Worm (Caenorhabditis elegans) whole organism, L1 larva: ENCODE data around the gene D1044.7.
A peak's percentile ranks its signal among the peaks of the same experiment; 100 is the strongest.

Experiments
- C04F5.9 ChIP-seq: sonication (generic microtip); optimal IDR thresholded peaks from 2 replicates; lab custom pipeline; 2016; ENCODE audit warnings: missing genetic modification characterization, missing compliant biosample characterization
- C16A3.4 ChIP-seq: fragments of 150-350 bp; optimal IDR thresholded peaks from 2 replicates; lab custom pipeline; 2014; ENCODE audit warnings: missing biosample characterization, missing genetic modification characterization
- Y116A8C.19 ChIP-seq: sonication (generic microtip); optimal IDR thresholded peaks from 2 replicates; lab custom pipeline; 2016; ENCODE audit warnings: missing compliant biosample characterization, missing genetic modification characterization, borderline replicate concordance
- aha-1 ChIP-seq: fragments of 150-350 bp; optimal IDR thresholded peaks from 2 replicates; lab custom pipeline; 2014; ENCODE audit warnings: missing biosample characterization, missing genetic modification characterization
- alr-1 ChIP-seq: fragments of 200-800 bp; sonication (Bioruptor generic); optimal IDR thresholded peaks from 2 replicates; lab custom pipeline; 2018; ENCODE audit warnings: borderline replicate concordance, mild to moderate bottlenecking, missing genetic modification characterization, missing compliant biosample characterization
- ceh-63 ChIP-seq: fragments of 200-800 bp; sonication (Bioruptor generic); optimal IDR thresholded peaks from 2 replicates; lab custom pipeline; 2018; ENCODE audit warnings: mild to moderate bottlenecking, missing genetic modification characterization, missing compliant biosample characterization
- ceh-8 ChIP-seq: fragments of 200-800 bp; sonication (Bioruptor generic); optimal IDR thresholded peaks from 2 replicates; lab custom pipeline; 2018; ENCODE audit warnings: mild to moderate bottlenecking, missing genetic modification characterization, moderate library complexity, missing compliant biosample characterization
- ceh-90 ChIP-seq: sonication (generic microtip); optimal IDR thresholded peaks from 2 replicates; lab custom pipeline; 2016; ENCODE audit warnings: missing genetic modification characterization, missing compliant biosample characterization
- dpl-1 ChIP-seq, 3 experiments: fragments of 150-350 bp in 2 of 3; sonication (generic microtip) in 1 of 3; optimal IDR thresholded peaks; 2 replicates each; lab custom pipeline; 2014 to 2017; ENCODE audit warnings: missing biosample characterization in 3 of 3, missing genetic modification characterization in 3 of 3, missing genetic modification reagents in 3 of 3
- efl-1 ChIP-seq, 4 experiments: fragments of 150-350 bp; optimal IDR thresholded peaks in 3 of 4; peaks in 1 of 4; 1 replicate in 1 of 4; 2 replicates in 3 of 4; lab custom pipeline; 2014; ENCODE audit warnings: missing biosample characterization in 2 of 4, missing genetic modification characterization in 2 of 4, missing genetic modification reagents in 2 of 4
- egl-27 ChIP-seq, 2 experiments: fragments of 150-350 bp in 1 of 2; sonication (generic microtip); optimal IDR thresholded peaks; 3 replicates each; lab custom pipeline; 2017 to 2018; ENCODE audit warnings: missing biosample characterization in 2 of 2, missing genetic modification characterization in 2 of 2, missing genetic modification reagents in 2 of 2
- elt-2 ChIP-seq: sonication (generic microtip); optimal IDR thresholded peaks from 2 replicates; lab custom pipeline; 2016; ENCODE audit warnings: missing genetic modification characterization, mild to moderate bottlenecking, inconsistent platforms, missing compliant biosample characterization, missing genetic modification reagents
- elt-3 ChIP-seq, 6 experiments: fragments of 150-350 bp in 1 of 6; sonication (generic microtip); optimal IDR thresholded peaks; 2 replicates each; lab custom pipeline; 2017 to 2018; ENCODE audit warnings: missing biosample characterization in 6 of 6, missing genetic modification characterization in 6 of 6, inconsistent platforms in 1 of 6
- fkh-10 ChIP-seq: sonication (generic microtip); optimal IDR thresholded peaks from 2 replicates; lab custom pipeline; 2017; ENCODE audit warnings: missing biosample characterization, missing genetic modification reagents, missing genetic modification characterization
- fkh-4 ChIP-seq: sonication (generic microtip); optimal IDR thresholded peaks from 2 replicates; lab custom pipeline; 2016; ENCODE audit warnings: missing compliant biosample characterization, missing genetic modification characterization, borderline replicate concordance
- hpl-2 ChIP-seq: fragments of 150-350 bp; optimal IDR thresholded peaks from 2 replicates; lab custom pipeline; 2014; ENCODE audit warnings: missing biosample characterization, missing genetic modification reagents, missing genetic modification characterization
- irx-1 ChIP-seq: sonication (generic microtip); optimal IDR thresholded peaks from 2 replicates; lab custom pipeline; 2016; ENCODE audit warnings: missing genetic modification characterization, missing compliant biosample characterization
- isw-1 ChIP-seq: fragments of 200-800 bp; sonication (Bioruptor generic); IDR thresholded peaks from 2 replicates; pipeline ENCODE4 v1.3.6; 2022; ENCODE audit warnings: missing genetic modification characterization, missing compliant biosample characterization
- jun-1 ChIP-seq: fragments of 150-350 bp; optimal IDR thresholded peaks from 2 replicates; lab custom pipeline; 2014; ENCODE audit warnings: missing biosample characterization, missing genetic modification reagents, missing genetic modification characterization
- lin-13 ChIP-seq: fragments of 150-350 bp; optimal IDR thresholded peaks from 2 replicates; lab custom pipeline; 2014; ENCODE audit warnings: missing biosample characterization, missing genetic modification reagents, missing genetic modification characterization
- lin-14 ChIP-seq: fragments of 200-800 bp; sonication (Bioruptor generic); optimal IDR thresholded peaks from 2 replicates; lab custom pipeline; 2018; ENCODE audit warnings: mild to moderate bottlenecking, missing genetic modification characterization, moderate library complexity, missing compliant biosample characterization
- mab-9 ChIP-seq: fragments of 200-800 bp; sonication (Bioruptor generic); IDR thresholded peaks from 2 replicates; pipeline ENCODE4 v1.3.6; 2022; ENCODE audit warnings: missing genetic modification reagents, missing genetic modification characterization, missing compliant biosample characterization
- mdl-1 ChIP-seq, 2 experiments: fragments of 150-350 bp; optimal IDR thresholded peaks; 2 replicates each; lab custom pipeline; 2014 to 2017; ENCODE audit warnings: missing biosample characterization in 2 of 2, missing genetic modification characterization in 2 of 2, inconsistent platforms in 1 of 2
- mef-2 ChIP-seq: fragments of 150-350 bp; optimal IDR thresholded peaks from 2 replicates; lab custom pipeline; 2014; ENCODE audit warnings: missing biosample characterization, missing genetic modification characterization
- mep-1 ChIP-seq: fragments of 150-350 bp; optimal IDR thresholded peaks from 2 replicates; lab custom pipeline; 2014; ENCODE audit warnings: missing biosample characterization, missing genetic modification characterization
- nhr-11 ChIP-seq: fragments of 150-350 bp; optimal IDR thresholded peaks from 2 replicates; lab custom pipeline; 2014; ENCODE audit warnings: missing biosample characterization, missing genetic modification characterization
- nhr-20 ChIP-seq: sonication (generic microtip); optimal IDR thresholded peaks from 2 replicates; lab custom pipeline; 2016; ENCODE audit warnings: mild to moderate bottlenecking, missing genetic modification characterization, missing compliant biosample characterization
- nhr-237 ChIP-seq: fragments of 150-350 bp; optimal IDR thresholded peaks from 2 replicates; lab custom pipeline; 2014; ENCODE audit warnings: missing biosample characterization, missing genetic modification characterization
- nhr-76 ChIP-seq: sonication (generic microtip); optimal IDR thresholded peaks from 2 replicates; lab custom pipeline; 2017; ENCODE audit warnings: missing biosample characterization, missing genetic modification characterization
- nhr-85 ChIP-seq: sonication (generic microtip); peaks from one replicate; lab custom pipeline; 2016; ENCODE audit warnings: missing genetic modification characterization, inconsistent platforms, missing compliant biosample characterization
- snpc-4 ChIP-seq: fragments of 150-350 bp; optimal IDR thresholded peaks from 2 replicates; lab custom pipeline; 2014; ENCODE audit warnings: missing biosample characterization, missing genetic modification characterization
- snu-23 ChIP-seq: sonication (generic microtip); optimal IDR thresholded peaks from 2 replicates; lab custom pipeline; 2016; ENCODE audit warnings: missing genetic modification characterization, missing compliant biosample characterization
- sup-37 ChIP-seq: fragments of 200-800 bp; sonication (Bioruptor generic); optimal IDR thresholded peaks from 2 replicates; lab custom pipeline; 2018; ENCODE audit warnings: mild to moderate bottlenecking, missing genetic modification characterization, missing compliant biosample characterization
- unc-30 ChIP-seq: sonication (generic microtip); optimal IDR thresholded peaks from 2 replicates; lab custom pipeline; 2017; ENCODE audit warnings: missing biosample characterization, missing genetic modification characterization
- unc-98 ChIP-seq: fragments of 200-800 bp; sonication (Bioruptor generic); IDR thresholded peaks from 2 replicates; pipeline ENCODE4 v1.3.6; 2022; ENCODE audit warnings: missing genetic modification characterization, missing compliant biosample characterization
- xbp-1 ChIP-seq: sonication (generic microtip); optimal IDR thresholded peaks from 2 replicates; lab custom pipeline; 2016; ENCODE audit warnings: missing genetic modification characterization, missing compliant biosample characterization
- ztf-4 ChIP-seq: fragments of 150-350 bp; optimal IDR thresholded peaks from 2 replicates; lab custom pipeline; 2014; ENCODE audit warnings: missing biosample characterization, missing genetic modification characterization

D1044.7 gene

ce11 chrIII:5498973-5499372 lies 9.6 kb downstream of the D1044.7 start, which contains the start of gene R02F2.9 (continued):
- TF ChIP-seq mdl-1 (tag; optimal IDR thresholded peaks at IDR 0.05; lab: Kevin White, UChicago) (no peak), nhr-20 (tag; lab: Kevin White, UChicago) (peak; percentile 72), nhr-11 (tag; lab: Kevin White, UChicago) (no peak), alr-1 (tag; lab: Kevin White, UChicago) (no peak), fkh-10 (GFP tag; lab: Kevin White, UChicago) (no peak), lin-13 (GFP tag; lab: Kevin White, UChicago) (peak; percentile 29), snpc-4 (tag; lab: Kevin White, UChicago) (peak; percentile 17), Y116A8C.19 (no peak), hpl-2 (GFP tag; lab: Kevin White, UChicago) (no peak), ceh-63 (GFP tag; lab: Kevin White, UChicago) (no peak), snu-23 (GFP tag; lab: Kevin White, UChicago) (peak; percentile 74), aha-1 (tag; lab: Kevin White, UChicago) (no peak), jun-1 (no peak), isw-1 (GFP tag; lab: Robert Waterston, UW) (peak; percentile 54), ztf-4 (no peak), C16A3.4 (tag; lab: Kevin White, UChicago) (peak; percentile 42), mab-9 (GFP tag; lab: Robert Waterston, UW) (no peak), sup-37 (GFP tag; lab: Kevin White, UChicago) (no peak), irx-1 (tag; lab: Kevin White, UChicago) (peak; percentile 20), C04F5.9 (tag; lab: Kevin White, UChicago) (peak; percentile 5), ceh-8 (GFP tag; lab: Kevin White, UChicago) (no peak), dpl-1 (GFP tag; optimal IDR thresholded peaks at IDR 0.05; lab: Kevin White, UChicago) (peak; percentile 91 to 95 (median 94)), nhr-76 (no peak), elt-2 (tag; lab: Kevin White, UChicago) (no peak), elt-3 (tag; optimal IDR thresholded peaks at IDR 0.05; lab: Kevin White, UChicago) (no peak), unc-30 (no peak), lin-14 (GFP tag; lab: Kevin White, UChicago) (peak; percentile 58), nhr-237 (no peak), mef-2 (no peak), unc-98 (GFP tag; lab: Robert Waterston, UW) (no peak), nhr-85 (tag; lab: Kevin White, UChicago) (peak; percentile 75)

- TF ChIP-seq ceh-90 (tag; lab: Kevin White, UChicago) (no peak), egl-27 (tag; optimal IDR thresholded peaks at IDR 0.05; lab: Kevin White, UChicago) (no peak), unc-98 (GFP tag; lab: Robert Waterston, UW) (no peak)
Measured at ce11 chrIII:5495168-5495567, 13.4 kb downstream of the D1044.7 start, which contains the start of gene R02F2.8. Gene R02F2.8 (minus strand): TSS chrIII:5495268.

ce11 chrIII:5487087-5487603 lies 21.4 kb downstream of the D1044.7 start, which contains the start of gene osg-1:
Gene osg-1 (plus strand): TSS chrIII:5487553.
- TF ChIP-seq nhr-85 (tag; lab: Kevin White, UChicago) (peak; percentile 9), sup-37 (GFP tag; lab: Kevin White, UChicago) (no peak), mdl-1 (tag; optimal IDR thresholded peaks at IDR 0.05; lab: Kevin White, UChicago) (no peak), dpl-1 (GFP tag; optimal IDR thresholded peaks at IDR 0.05; lab: Kevin White, UChicago) (no peak), fkh-4 (no peak), efl-1 (optimal IDR thresholded peaks at IDR 0.05; lab: Kevin White, UChicago) (no peak), efl-1 (GFP tag; optimal IDR thresholded peaks at IDR 0.05 in 1 of 2; lab: Kevin White, UChicago) (peak in 1 of 2 experiments; percentile 45), alr-1 (tag; lab: Kevin White, UChicago) (no peak), mep-1 (no peak), xbp-1 (no peak), jun-1 (no peak), irx-1 (tag; lab: Kevin White, UChicago) (no peak)
- TF ChIP-seq, all 84 proteins: peak for 2
